Worm (Caenorhabditis elegans) whole organism, early embryonic: ENCODE data around the gene act-5.

Experiments
- B0310.2 ChIP-seq: sonication (generic microtip); optimal IDR thresholded peaks from 2 replicates; lab custom pipeline; 2016; ENCODE audit warnings: mild to moderate bottlenecking, missing genetic modification characterization, missing compliant biosample characterization
- F13C5.2 ChIP-seq: sonication (generic microtip); optimal IDR thresholded peaks from 2 replicates; lab custom pipeline; 2017; ENCODE audit warnings: mild to moderate bottlenecking, missing genetic modification characterization, inconsistent platforms, missing compliant biosample characterization
- ama-1 ChIP-seq: fragments of 150-350 bp; optimal IDR thresholded peaks from 2 replicates; lab custom pipeline; 2014
- ceh-13 ChIP-seq: fragments of 200-800 bp; sonication (Bioruptor generic); optimal IDR thresholded peaks from 2 replicates; lab custom pipeline; 2018; ENCODE audit warnings: mild to moderate bottlenecking, missing genetic modification characterization, missing compliant biosample characterization
- ceh-36 ChIP-seq: sonication (generic microtip); optimal IDR thresholded peaks from 2 replicates; lab custom pipeline; 2016; ENCODE audit warnings: missing genetic modification characterization, inconsistent platforms, missing compliant biosample characterization
- ets-7 ChIP-seq: sonication (generic microtip); optimal IDR thresholded peaks from 2 replicates; lab custom pipeline; 2016; ENCODE audit warnings: missing genotype, missing genetic modification characterization, missing compliant biosample characterization
- flt-1 ChIP-seq: fragments of 200-800 bp; sonication (Bioruptor generic); IDR thresholded peaks from 2 replicates; pipeline ENCODE4 v1.3.6; 2022; ENCODE audit warnings: missing genetic modification characterization, missing compliant biosample characterization
- hmbx-1 ChIP-seq: sonication (generic microtip); optimal IDR thresholded peaks from 2 replicates; lab custom pipeline; 2016; ENCODE audit warnings: mild to moderate bottlenecking, missing genetic modification characterization, missing compliant biosample characterization
- hmg-4 ChIP-seq: fragments of 200-800 bp; sonication (Bioruptor generic); optimal IDR thresholded peaks from 2 replicates; lab custom pipeline; 2018; ENCODE audit warnings: mild to moderate bottlenecking, missing genetic modification characterization, missing compliant biosample characterization
- hnd-1 ChIP-seq: sonication (generic microtip); optimal IDR thresholded peaks from 2 replicates; lab custom pipeline; 2016; ENCODE audit warnings: missing genetic modification characterization, missing compliant biosample characterization
- pes-1 ChIP-seq: fragments of 200-800 bp; sonication (Bioruptor generic); IDR thresholded peaks from 2 replicates; pipeline ENCODE4 v1.3.6; 2022; ENCODE audit warnings: missing genetic modification reagents, missing genetic modification characterization, missing compliant biosample characterization
- scrt-1 ChIP-seq: fragments of 200-800 bp; sonication (Bioruptor generic); IDR thresholded peaks from 2 replicates; pipeline ENCODE4 v1.3.6; 2022; ENCODE audit warnings: missing genetic modification characterization, missing compliant biosample characterization
- tbx-11 ChIP-seq: fragments of 200-800 bp; sonication (Bioruptor generic); IDR thresholded peaks from 2 replicates; pipeline ENCODE4 v1.3.6; 2022; ENCODE audit warnings: missing genetic modification characterization, missing compliant biosample characterization
- tbx-37 ChIP-seq: fragments of 200-800 bp; sonication (Bioruptor generic); conservative IDR thresholded peaks from 2 replicates; pipeline ENCODE4 v1.3.6; 2022; ENCODE audit warnings: missing genetic modification reagents, missing genetic modification characterization, missing compliant biosample characterization

ce11 chrIII:13600254-13600653 is 5.6 kb downstream of the act-5 start:
- TF ChIP-seq flt-1 (GFP tag; lab: Robert Waterston, UW): no peak
- no peak for TF ChIP-seq hmbx-1 (tag; lab: Kevin White, UChicago)
- no peak for TF ChIP-seq ceh-13 (GFP tag; lab: Kevin White, UChicago)
- no peak for TF ChIP-seq hnd-1 (tag; lab: Kevin White, UChicago)
- no peak for TF ChIP-seq ceh-36 (tag; lab: Kevin White, UChicago)
- TF ChIP-seq tbx-37 (GFP tag; lab: Robert Waterston, UW): no peak
- TF ChIP-seq scrt-1 (GFP tag; lab: Robert Waterston, UW): no peak
- TF ChIP-seq F13C5.2: no peak
- no peak for TF ChIP-seq ets-7 (tag; lab: Kevin White, UChicago)
- no peak for TF ChIP-seq ama-1 (lab: Kevin White, UChicago)
- TF ChIP-seq tbx-11 (GFP tag; lab: Robert Waterston, UW): no peak
- no peak for TF ChIP-seq pes-1 (GFP tag; lab: Robert Waterston, UW)
- no peak for TF ChIP-seq hmg-4 (GFP tag; lab: Kevin White, UChicago)
- no peak for TF ChIP-seq B0310.2 (tag; lab: Kevin White, UChicago)
